Worm (Caenorhabditis elegans): Measurements from ENCODE around the gene tomm-70.
A peak's percentile ranks its signal among the peaks of the same experiment; 100 is the strongest.

The tomm-70 gene

DNA sequence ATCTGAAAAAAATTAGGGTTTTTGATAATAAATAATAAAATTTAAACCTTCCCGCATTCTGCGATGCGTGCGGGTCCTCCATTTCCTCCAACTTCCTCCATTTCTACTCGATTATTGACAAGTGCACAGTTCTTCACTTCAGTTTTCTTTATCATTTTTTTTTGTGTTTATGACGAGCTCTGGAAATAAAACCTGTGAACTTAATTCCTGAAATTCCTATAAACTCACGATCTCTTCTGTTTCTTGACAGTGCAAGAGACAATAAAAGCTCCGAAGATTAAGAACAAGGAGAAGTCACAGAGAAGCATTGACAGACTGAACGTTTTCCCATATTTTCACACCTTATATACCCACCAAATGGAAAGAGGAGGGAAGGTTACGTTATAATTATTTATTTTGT is 17.3 kb upstream of the tomm-70 start, which contains the start of gene K02D10.3:
Gene K02D10.3 (minus strand): TSS at position 101 of the 400 bp plus-strand sequence.
- TF ChIP-seq ets-7 (tag; optimal IDR thresholded peaks at IDR 0.05) (no peak), tbx-11 (GFP tag; IDR thresholded peaks at IDR 0.05) (no peak), pes-1 (GFP tag; IDR thresholded peaks at IDR 0.05) (no peak), ama-1 (optimal IDR thresholded peaks at IDR 0.05) (no peak), ceh-13 (GFP tag; optimal IDR thresholded peaks at IDR 0.05) (no peak), B0310.2 (tag; optimal IDR thresholded peaks at IDR 0.05) (no peak), tra-4 (tag; optimal IDR thresholded peaks at IDR 0.05) (no peak), scrt-1 (GFP tag; IDR thresholded peaks at IDR 0.05) (no peak), flt-1 (GFP tag; IDR thresholded peaks at IDR 0.05) (no peak), ceh-36 (tag; optimal IDR thresholded peaks at IDR 0.05) (no peak), tbx-37 (GFP tag; conservative IDR thresholded peaks at IDR 0.05) (no peak), aly-1 (tag; optimal IDR thresholded peaks at IDR 0.05) (no peak), hmbx-1 (tag; optimal IDR thresholded peaks at IDR 0.05) (no peak), sea-1 (GFP tag; conservative IDR thresholded peaks at IDR 0.05) (no peak), hmg-4 (GFP tag; optimal IDR thresholded peaks at IDR 0.05) (no peak), hnd-1 (tag; optimal IDR thresholded peaks at IDR 0.05) (no peak), F13C5.2 (tag; optimal IDR thresholded peaks at IDR 0.05) (no peak)

DNA sequence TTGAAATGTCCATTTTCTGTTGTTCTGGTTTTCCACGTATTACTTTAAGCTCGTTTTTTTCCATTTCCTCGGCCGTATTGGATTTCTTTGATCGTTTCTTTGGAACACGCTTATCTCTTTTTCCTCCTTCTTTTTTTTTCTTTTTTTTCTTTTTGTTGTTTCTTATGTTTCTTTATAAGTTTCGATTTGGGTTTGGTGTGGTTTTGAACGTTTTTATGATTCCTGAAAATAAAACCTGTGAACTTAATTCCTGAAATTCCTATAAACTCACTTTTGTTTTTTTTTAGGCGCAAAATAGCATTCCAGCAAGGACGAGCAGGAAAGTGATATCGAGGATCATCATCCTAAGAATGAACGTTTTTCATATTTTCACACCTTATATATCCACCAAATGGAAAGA is 16.6 kb upstream of the tomm-70 start, which contains the start of gene K02D10.2:
Gene K02D10.2 (minus strand): TSS at position 101 of the 400 bp plus-strand sequence.
- no peak for TF ChIP-seq hmg-4 (GFP tag; optimal IDR thresholded peaks at IDR 0.05)
- no peak for TF ChIP-seq aly-1 (tag; optimal IDR thresholded peaks at IDR 0.05)
- no peak for TF ChIP-seq ceh-13 (GFP tag; optimal IDR thresholded peaks at IDR 0.05)
- no peak for TF ChIP-seq ama-1 (optimal IDR thresholded peaks at IDR 0.05)
- no peak for TF ChIP-seq F13C5.2 (tag; optimal IDR thresholded peaks at IDR 0.05)
- no peak for TF ChIP-seq B0310.2 (tag; optimal IDR thresholded peaks at IDR 0.05)
- TF ChIP-seq scrt-1 (GFP tag; IDR thresholded peaks at IDR 0.05), result no peak
- no peak for TF ChIP-seq tbx-37 (GFP tag; conservative IDR thresholded peaks at IDR 0.05)
- TF ChIP-seq hnd-1 (tag; optimal IDR thresholded peaks at IDR 0.05), result no peak
- no peak for TF ChIP-seq ets-7 (tag; optimal IDR thresholded peaks at IDR 0.05)
- no peak for TF ChIP-seq flt-1 (GFP tag; IDR thresholded peaks at IDR 0.05)
- TF ChIP-seq tbx-11 (GFP tag; IDR thresholded peaks at IDR 0.05), result no peak
- TF ChIP-seq pes-1 (GFP tag; IDR thresholded peaks at IDR 0.05), result no peak

DNA sequence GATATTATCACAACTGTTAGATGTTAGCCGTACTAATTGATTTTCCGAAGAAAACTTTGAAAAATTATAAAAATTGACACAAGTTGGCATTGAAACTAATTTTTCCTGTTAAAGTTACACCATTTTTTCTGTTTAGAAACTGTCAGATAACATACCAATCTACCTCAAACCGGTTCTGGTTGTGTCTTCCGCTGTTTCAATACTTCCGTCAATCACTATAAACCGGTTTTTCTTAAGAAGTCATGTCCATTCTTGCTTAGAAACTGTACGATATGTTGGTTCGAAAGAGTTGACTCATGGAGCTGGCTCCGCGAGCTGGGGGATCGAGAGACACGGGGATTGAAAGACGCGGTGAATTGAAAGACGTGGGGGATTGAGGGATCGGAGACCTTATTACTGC is 15.7 kb upstream of the tomm-70 start:
- TF ChIP-seq B0310.2 (tag; optimal IDR thresholded peaks at IDR 0.05) (no peak), aly-1 (tag; optimal IDR thresholded peaks at IDR 0.05) (no peak), ceh-36 (tag; optimal IDR thresholded peaks at IDR 0.05) (no peak), hmg-4 (GFP tag; optimal IDR thresholded peaks at IDR 0.05) (no peak), tbx-37 (GFP tag; conservative IDR thresholded peaks at IDR 0.05) (no peak), flt-1 (GFP tag; IDR thresholded peaks at IDR 0.05) (no peak), hmbx-1 (tag; optimal IDR thresholded peaks at IDR 0.05) (no peak), tbx-11 (GFP tag; IDR thresholded peaks at IDR 0.05) (no peak), ama-1 (optimal IDR thresholded peaks at IDR 0.05) (no peak), pes-1 (GFP tag; IDR thresholded peaks at IDR 0.05) (no peak)

DNA sequence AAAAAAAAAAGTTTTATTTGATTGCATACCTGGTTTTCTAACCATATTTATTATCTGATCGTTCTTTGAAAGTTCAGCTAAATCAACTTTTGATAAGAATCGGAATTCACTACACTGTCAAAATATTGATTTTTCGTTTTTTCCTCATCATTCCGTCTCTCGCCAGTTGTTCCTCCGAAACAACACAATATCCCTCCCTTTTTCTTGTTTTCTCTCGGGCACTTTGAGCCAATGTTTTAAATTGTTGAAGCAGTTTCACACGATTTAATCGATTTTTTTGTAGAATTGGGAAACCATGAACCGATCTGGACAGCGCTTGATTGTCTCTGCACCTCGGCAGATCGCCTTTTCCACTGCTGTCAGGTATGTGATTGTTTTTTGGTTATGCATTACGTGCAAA is 14.7 kb upstream of the tomm-70 start, which contains the start of gene K02D10.1:
Gene K02D10.1 (plus strand): TSS at position 284 of the 400 bp plus-strand sequence.
- TF ChIP-seq aly-1 (tag; optimal IDR thresholded peaks at IDR 0.05), result no peak
- no peak for TF ChIP-seq flt-1 (GFP tag; IDR thresholded peaks at IDR 0.05)
- no peak for TF ChIP-seq ets-7 (tag; optimal IDR thresholded peaks at IDR 0.05)
- no peak for TF ChIP-seq hmbx-1 (tag; optimal IDR thresholded peaks at IDR 0.05)
- no peak for TF ChIP-seq tra-4 (tag; optimal IDR thresholded peaks at IDR 0.05)
- no peak for TF ChIP-seq ceh-36 (tag; optimal IDR thresholded peaks at IDR 0.05)
- TF ChIP-seq sea-1 (GFP tag; conservative IDR thresholded peaks at IDR 0.05), result no peak
- TF ChIP-seq ama-1 (optimal IDR thresholded peaks at IDR 0.05), result no peak
- no peak for TF ChIP-seq ceh-13 (GFP tag; optimal IDR thresholded peaks at IDR 0.05)
- no peak for TF ChIP-seq hmg-4 (GFP tag; optimal IDR thresholded peaks at IDR 0.05)
- TF ChIP-seq tbx-11 (GFP tag; IDR thresholded peaks at IDR 0.05), result no peak
- TF ChIP-seq pes-1 (GFP tag; IDR thresholded peaks at IDR 0.05), result no peak
- TF ChIP-seq B0310.2 (tag; optimal IDR thresholded peaks at IDR 0.05), result no peak
- TF ChIP-seq scrt-1 (GFP tag; IDR thresholded peaks at IDR 0.05), result no peak
- TF ChIP-seq hnd-1 (tag; optimal IDR thresholded peaks at IDR 0.05), result no peak
- TF ChIP-seq tbx-37 (GFP tag; conservative IDR thresholded peaks at IDR 0.05), result no peak
- no peak for TF ChIP-seq F13C5.2 (tag; optimal IDR thresholded peaks at IDR 0.05)

- TF ChIP-seq aly-1 (tag; optimal IDR thresholded peaks at IDR 0.05) (peak; percentile 25), ets-7 (tag; optimal IDR thresholded peaks at IDR 0.05) (peak; percentile 65), tbx-11 (GFP tag; IDR thresholded peaks at IDR 0.05) (peak; percentile 67; the same call in 1 of the 2 replicates), ceh-13 (GFP tag; optimal IDR thresholded peaks at IDR 0.05) (peak; percentile 61), hnd-1 (tag; optimal IDR thresholded peaks at IDR 0.05) (peak; percentile 52), pes-1 (GFP tag; IDR thresholded peaks at IDR 0.05) (peak; percentile 86), ceh-36 (tag; optimal IDR thresholded peaks at IDR 0.05) (peak; percentile 50), sea-1 (GFP tag; conservative IDR thresholded peaks at IDR 0.05) (peak; percentile 75), tbx-37 (GFP tag; conservative IDR thresholded peaks at IDR 0.05) (0 out of 2 replicates have a peak, but pooled peaks have one; percentile 57), ama-1 (optimal IDR thresholded peaks at IDR 0.05) (no peak), F13C5.2 (tag; optimal IDR thresholded peaks at IDR 0.05) (peak; percentile 92), flt-1 (GFP tag; IDR thresholded peaks at IDR 0.05) (peak; percentile 79), scrt-1 (GFP tag; IDR thresholded peaks at IDR 0.05) (peak; percentile 79), hmbx-1 (tag; optimal IDR thresholded peaks at IDR 0.05) (peak; percentile 54), hmg-4 (GFP tag; optimal IDR thresholded peaks at IDR 0.05) (peak; percentile 84), tra-4 (tag; optimal IDR thresholded peaks at IDR 0.05) (peak; percentile 45), B0310.2 (tag; optimal IDR thresholded peaks at IDR 0.05) (peak; percentile 32)
Observed at ce11 chrIII:8767889-8768361, 13.4 kb upstream of the tomm-70 start, which contains the start of gene mtss-1. TSS of gene mtss-1 (plus strand) at chrIII:8768311.

DNA sequence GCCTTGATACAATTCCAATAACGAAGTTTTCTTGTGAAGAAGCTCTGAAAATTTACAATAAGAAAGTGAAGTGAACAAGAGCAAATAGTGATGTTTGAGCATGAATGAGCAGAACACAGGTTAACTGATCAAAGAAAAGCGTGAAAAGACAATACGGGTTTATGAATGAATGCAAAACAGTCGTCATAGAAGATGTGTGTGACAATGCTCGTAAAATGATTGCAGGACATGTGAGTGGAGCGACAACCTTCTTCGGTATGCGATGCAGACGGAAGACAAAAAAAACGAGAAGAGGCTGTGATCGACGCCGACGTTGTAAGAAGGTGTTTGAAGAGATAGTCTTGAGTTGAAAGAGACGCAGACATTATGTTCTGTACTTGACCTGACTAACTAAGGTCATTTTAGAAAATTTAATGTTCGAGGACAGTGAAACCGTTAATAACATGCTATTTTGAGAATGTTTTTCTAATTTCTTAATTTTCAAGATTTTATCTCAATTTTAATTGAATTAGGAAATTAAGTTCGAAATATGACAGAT is 12.8 kb upstream of the tomm-70 start, which contains the start of gene mig-22:
Gene mig-22 (minus strand): TSS at position 51 of the 538 bp plus-strand sequence.
- no peak for TF ChIP-seq tra-4 (tag; optimal IDR thresholded peaks at IDR 0.05)
- no peak for TF ChIP-seq scrt-1 (GFP tag; IDR thresholded peaks at IDR 0.05)
- no peak for TF ChIP-seq ceh-13 (GFP tag; optimal IDR thresholded peaks at IDR 0.05)
- TF ChIP-seq hnd-1 (tag; optimal IDR thresholded peaks at IDR 0.05), result no peak
- TF ChIP-seq tbx-37 (GFP tag; conservative IDR thresholded peaks at IDR 0.05), result no peak
- no peak for TF ChIP-seq B0310.2 (tag; optimal IDR thresholded peaks at IDR 0.05)
- no peak for TF ChIP-seq ama-1 (optimal IDR thresholded peaks at IDR 0.05)
- TF ChIP-seq hmg-4 (GFP tag; optimal IDR thresholded peaks at IDR 0.05), result no peak
- no peak for TF ChIP-seq aly-1 (tag; optimal IDR thresholded peaks at IDR 0.05)
- TF ChIP-seq F13C5.2 (tag; optimal IDR thresholded peaks at IDR 0.05), result no peak
